Worm (Caenorhabditis elegans) whole organism, L4 larva: ENCODE measurements around the gene gly-5.

Experiments
- F44E2.7 ChIP-seq: fragments of 200-800 bp; sonication (Bioruptor generic); IDR thresholded peaks from 2 replicates; pipeline ENCODE4 v2.1.2; 2022; ENCODE audit warnings: missing genetic modification characterization, missing compliant biosample characterization
- R02D3.7 ChIP-seq: fragments of 150-350 bp; sonication (generic microtip); optimal IDR thresholded peaks from 3 replicates; lab custom pipeline; 2014; ENCODE audit warnings: missing biosample characterization, missing genetic modification characterization
- T26A8.4 ChIP-seq: fragments of 200-800 bp; sonication (Bioruptor generic); IDR thresholded peaks from 2 replicates; pipeline ENCODE4 v1.3.6; 2022; ENCODE audit warnings: missing genetic modification characterization, missing compliant biosample characterization
- Y48G9A.11 ChIP-seq: fragments of 200-800 bp; sonication (Bioruptor generic); IDR thresholded peaks from 2 replicates; pipeline ENCODE4 v1.3.6; 2022; ENCODE audit warnings: missing genetic modification reagents, missing genetic modification characterization, missing compliant biosample characterization
- ceh-32 ChIP-seq: sonication (generic microtip); optimal IDR thresholded peaks from 2 replicates; lab custom pipeline; 2016; ENCODE audit warnings: mild to moderate bottlenecking, missing genetic modification characterization, missing compliant biosample characterization; ENCODE audit not compliant: poor library complexity
- ceh-62 ChIP-seq: sonication (generic microtip); optimal IDR thresholded peaks from 2 replicates; lab custom pipeline; 2017; ENCODE audit warnings: missing biosample characterization, missing genetic modification characterization
- ces-1 ChIP-seq: fragments of 150-350 bp; sonication (generic microtip); optimal IDR thresholded peaks from 4 replicates; lab custom pipeline; 2014; ENCODE audit warnings: missing biosample characterization, missing genetic modification reagents, missing genetic modification characterization
- cey-2 ChIP-seq: sonication (generic microtip); optimal IDR thresholded peaks from 3 replicates; lab custom pipeline; 2017; ENCODE audit warnings: missing genetic modification characterization, mild to moderate bottlenecking, missing compliant biosample characterization, antibody characterized with exemption, borderline replicate concordance; ENCODE audit not compliant: insufficient read depth
- ctbp-1 ChIP-seq: fragments of 200-800 bp; sonication (Bioruptor generic); IDR thresholded peaks from 2 replicates; pipeline ENCODE4 v1.3.6; 2022; ENCODE audit warnings: missing genetic modification reagents, missing genetic modification characterization, missing compliant biosample characterization
- daf-16 ChIP-seq, 3 experiments: sonication (generic microtip); optimal IDR thresholded peaks; 2 replicates each; lab custom pipeline; 2016 to 2017; ENCODE audit warnings: missing genetic modification characterization in 3 of 3, missing genetic modification reagents in 3 of 3, mild to moderate bottlenecking in 2 of 3, missing compliant biosample characterization in 2 of 3, missing biosample characterization in 1 of 3, moderate library complexity in 1 of 3
- daf-19 ChIP-seq: fragments of 200-800 bp; sonication (Bioruptor generic); conservative IDR thresholded peaks from 2 replicates; pipeline ENCODE4 v1.3.6; 2022; ENCODE audit warnings: missing genetic modification characterization, missing compliant biosample characterization
- dmd-8 ChIP-seq: fragments of 200-800 bp; sonication (Bioruptor generic); IDR thresholded peaks from 2 replicates; pipeline ENCODE4 v1.3.6; 2022; ENCODE audit warnings: missing genetic modification characterization, missing compliant biosample characterization
- dmd-9 ChIP-seq: fragments of 200-800 bp; sonication (Bioruptor generic); IDR thresholded peaks from 2 replicates; pipeline ENCODE4 v1.3.6; 2022; ENCODE audit warnings: missing genetic modification reagents, missing genetic modification characterization, missing compliant biosample characterization
- dpl-1 ChIP-seq: fragments of 150-350 bp; optimal IDR thresholded peaks from 2 replicates; lab custom pipeline; 2014; ENCODE audit warnings: missing biosample characterization, missing genetic modification reagents, missing genetic modification characterization
- duxl-1 ChIP-seq: sonication (generic microtip); optimal IDR thresholded peaks from 2 replicates; lab custom pipeline; 2016; ENCODE audit warnings: mild to moderate bottlenecking, missing genetic modification characterization, moderate library complexity, missing compliant biosample characterization; ENCODE audit not compliant: poor library complexity
- dve-1 ChIP-seq: sonication (generic microtip); optimal IDR thresholded peaks from 2 replicates; lab custom pipeline; 2017; ENCODE audit warnings: antibody characterized with exemption, mild to moderate bottlenecking, missing genetic modification characterization, missing compliant biosample characterization; ENCODE audit not compliant: insufficient read depth
- fos-1 ChIP-seq: fragments of 150-350 bp; optimal IDR thresholded peaks from 2 replicates; lab custom pipeline; 2014; ENCODE audit warnings: missing biosample characterization, missing genetic modification characterization
- hlh-11 ChIP-seq: fragments of 200-800 bp; sonication (Bioruptor generic); optimal IDR thresholded peaks from 2 replicates; lab custom pipeline; 2018; ENCODE audit warnings: mild to moderate bottlenecking, missing genetic modification characterization, missing compliant biosample characterization
- hlh-30 ChIP-seq: sonication (generic microtip); optimal IDR thresholded peaks from 2 replicates; lab custom pipeline; 2017; ENCODE audit warnings: antibody characterized with exemption, mild to moderate bottlenecking, missing genetic modification characterization, missing compliant biosample characterization; ENCODE audit not compliant: insufficient read depth
- hmg-1.1 ChIP-seq: fragments of 200-800 bp; sonication (Bioruptor generic); IDR thresholded peaks from 2 replicates; pipeline ENCODE4 v1.3.6; 2022; ENCODE audit warnings: missing genetic modification reagents, missing genetic modification characterization, missing compliant biosample characterization
- lim-7 ChIP-seq: fragments of 200-800 bp; sonication (Bioruptor generic); IDR thresholded peaks from 2 replicates; pipeline ENCODE4 v1.3.6; 2022; ENCODE audit warnings: missing genetic modification characterization, missing compliant biosample characterization
- lin-1 ChIP-seq: fragments of 200-800 bp; sonication (Bioruptor generic); IDR thresholded peaks from 2 replicates; pipeline ENCODE4 v1.3.6; 2022; ENCODE audit warnings: missing genetic modification reagents, missing genetic modification characterization, missing compliant biosample characterization
- lin-15B ChIP-seq: fragments of 150-350 bp; sonication (generic microtip); optimal IDR thresholded peaks from 3 replicates; lab custom pipeline; 2014; ENCODE audit warnings: missing biosample characterization, missing genetic modification characterization
- lin-38 ChIP-seq: fragments of 200-800 bp; sonication (Bioruptor generic); IDR thresholded peaks from 2 replicates; pipeline ENCODE4 v1.3.6; 2022; ENCODE audit warnings: missing genetic modification reagents, missing genetic modification characterization, missing compliant biosample characterization
- lsy-2 ChIP-seq, 2 experiments: fragments of 150-350 bp in 1 of 2; sonication (generic microtip) in 1 of 2; optimal IDR thresholded peaks; 2 replicates each; lab custom pipeline; 2014 to 2017; ENCODE audit warnings: missing biosample characterization in 2 of 2, missing genetic modification characterization in 2 of 2
- mdl-1 ChIP-seq, 2 experiments: fragments of 150-350 bp in 1 of 2; sonication (generic microtip) in 1 of 2; optimal IDR thresholded peaks; 2 replicates each; lab custom pipeline; 2014 to 2017; ENCODE audit warnings: missing biosample characterization in 2 of 2, missing genetic modification characterization in 2 of 2
- mes-2 ChIP-seq: sonication (generic microtip); optimal IDR thresholded peaks from 2 replicates; lab custom pipeline; 2016; ENCODE audit warnings: missing genotype, mild to moderate bottlenecking, missing genetic modification characterization, missing compliant biosample characterization; ENCODE audit not compliant: poor library complexity, severe bottlenecking
- mxl-3 ChIP-seq: fragments of 200-800 bp; sonication (Bioruptor generic); optimal IDR thresholded peaks from 2 replicates; lab custom pipeline; 2018; ENCODE audit warnings: mild to moderate bottlenecking, missing genetic modification characterization, missing compliant biosample characterization
- nhr-10 ChIP-seq: fragments of 150-350 bp; optimal IDR thresholded peaks from 2 replicates; lab custom pipeline; 2014; ENCODE audit warnings: missing biosample characterization, missing genetic modification characterization
- nhr-11 ChIP-seq: fragments of 150-350 bp; optimal IDR thresholded peaks from 2 replicates; lab custom pipeline; 2014; ENCODE audit warnings: missing biosample characterization, missing genetic modification characterization
- nhr-111 ChIP-seq: fragments of 200-800 bp; sonication (Bioruptor generic); optimal IDR thresholded peaks from 2 replicates; lab custom pipeline; 2018; ENCODE audit warnings: mild to moderate bottlenecking, missing genetic modification characterization, missing compliant biosample characterization
- nhr-28 ChIP-seq: fragments of 150-350 bp; optimal IDR thresholded peaks from 2 replicates; lab custom pipeline; 2014; ENCODE audit warnings: missing biosample characterization, missing genetic modification characterization
- nhr-48 ChIP-seq: sonication (generic microtip); optimal IDR thresholded peaks from 2 replicates; lab custom pipeline; 2016; ENCODE audit warnings: mild to moderate bottlenecking, missing genetic modification characterization, missing compliant biosample characterization
- nhr-76 ChIP-seq: fragments of 150-350 bp; optimal IDR thresholded peaks from 2 replicates; lab custom pipeline; 2014; ENCODE audit warnings: missing biosample characterization, missing genetic modification characterization
- pha-4 ChIP-seq, 2 experiments: fragments of 150-350 bp in 1 of 2; fragments of 200-800 bp in 1 of 2; sonication (Bioruptor generic) in 1 of 2; IDR thresholded peaks in 1 of 2; optimal IDR thresholded peaks in 1 of 2; 2 replicates each; pipeline versions ENCODE4 v1.3.6 to Lab custom; 2014 to 2022; ENCODE audit warnings: missing genetic modification characterization in 2 of 2, missing genetic modification reagents in 2 of 2, missing biosample characterization in 1 of 2, missing compliant biosample characterization in 1 of 2
- pqm-1 ChIP-seq: sonication (generic microtip); optimal IDR thresholded peaks from 2 replicates; lab custom pipeline; 2017; ENCODE audit warnings: missing biosample characterization, missing genetic modification characterization
- skn-1 ChIP-seq: fragments of 150-350 bp; optimal IDR thresholded peaks from 2 replicates; lab custom pipeline; 2014; ENCODE audit warnings: missing biosample characterization, missing genetic modification characterization
- snpc-1.2 ChIP-seq: fragments of 200-800 bp; sonication (Bioruptor generic); IDR thresholded peaks from 2 replicates; pipeline ENCODE4 v1.3.6; 2022; ENCODE audit warnings: missing genetic modification reagents, missing genetic modification characterization, missing compliant biosample characterization
- unc-62 ChIP-seq, 3 experiments: fragments of 150-350 bp in 1 of 3; sonication (generic microtip); optimal IDR thresholded peaks in 2 of 3; peaks in 1 of 3; 1 replicate in 1 of 3; 2 replicates in 2 of 3; lab custom pipeline; 2014 to 2017; ENCODE audit warnings: missing biosample characterization in 3 of 3, missing genetic modification characterization in 3 of 3, missing genetic modification reagents in 3 of 3, missing genotype in 1 of 3
- zfp-2 ChIP-seq: sonication (generic microtip); optimal IDR thresholded peaks from 2 replicates; lab custom pipeline; 2016; ENCODE audit warnings: mild to moderate bottlenecking, missing genetic modification characterization, missing compliant biosample characterization
- zip-11 ChIP-seq: fragments of 200-800 bp; sonication (Bioruptor generic); IDR thresholded peaks from 2 replicates; pipeline ENCODE4 v1.3.6; 2022; ENCODE audit warnings: missing genetic modification characterization, missing compliant biosample characterization
- zip-2 ChIP-seq: fragments of 150-350 bp; optimal IDR thresholded peaks from 2 replicates; lab custom pipeline; 2014; ENCODE audit warnings: missing biosample characterization, missing genetic modification characterization

gly-5 gene

DNA sequence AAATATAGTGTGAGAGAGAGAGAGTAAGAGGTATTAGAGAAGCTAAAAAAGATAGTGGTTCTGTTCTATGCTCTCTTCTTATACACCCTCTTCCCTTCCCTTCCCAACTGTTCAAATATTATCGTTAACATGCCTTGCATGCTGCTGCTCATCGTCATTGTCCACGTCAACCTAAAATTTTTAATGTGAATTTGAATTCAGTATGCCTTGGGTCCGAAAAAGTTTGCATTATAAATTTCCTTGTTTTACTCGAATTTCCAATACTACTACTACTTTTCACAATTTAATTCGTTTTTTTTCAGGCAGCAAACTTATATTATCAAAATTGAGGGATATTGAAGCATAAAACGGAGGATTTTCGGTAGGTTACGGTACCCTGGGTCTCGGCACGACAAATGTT lies at the start of gene gly-5:
gly-5 (plus strand) TSS at position 301 of the 400 bp plus-strand sequence.
- TF ChIP-seq F44E2.7 (no peak), dmd-9 (GFP tag; lab: Robert Waterston, UW) (no peak), pqm-1 (tag; lab: Kevin White, UChicago) (peak; percentile 16), hmg-1.1 (no peak), mxl-3 (no peak), nhr-10 (no peak), R02D3.7 (tag; lab: Kevin White, UChicago) (no peak), mdl-1 (tag; optimal IDR thresholded peaks at IDR 0.05; lab: Kevin White, UChicago) (no peak), skn-1 (tag; lab: Kevin White, UChicago) (no peak), daf-16 (GFP tag; optimal IDR thresholded peaks at IDR 0.05; lab: Kevin White, UChicago) (no peak), daf-16 (tag; optimal IDR thresholded peaks at IDR 0.05; lab: Kevin White, UChicago) (peak; percentile 46), ces-1 (no peak), nhr-48 (tag; lab: Kevin White, UChicago) (no peak)

DNA sequence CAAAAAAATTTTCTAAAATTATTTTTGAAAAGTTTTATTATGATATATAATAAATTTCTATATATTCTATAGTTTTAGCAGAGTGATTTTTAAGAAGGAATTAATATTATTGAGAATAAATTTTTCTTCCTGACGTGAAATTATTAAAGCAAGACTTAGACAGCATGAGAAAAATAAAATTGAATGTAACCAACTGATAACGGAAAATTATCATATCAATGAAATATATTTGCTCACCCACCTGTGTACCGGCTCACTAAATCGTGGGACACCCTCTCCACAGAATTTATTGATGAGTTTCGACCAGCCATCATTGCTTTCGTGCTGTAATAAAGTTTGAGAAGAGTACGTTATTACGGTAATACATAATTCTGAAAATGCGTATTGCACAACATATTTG lies 47.9 kb upstream of the gly-5 start, which contains the start of gene bre-2:
bre-2 (minus strand) TSS at position 326 of the 400 bp plus-strand sequence.
- TF ChIP-seq daf-16 (GFP tag; optimal IDR thresholded peaks at IDR 0.05; lab: Kevin White, UChicago) (no peak), daf-16 (tag; optimal IDR thresholded peaks at IDR 0.05; lab: Kevin White, UChicago) (peak; percentile 62), pqm-1 (tag; lab: Kevin White, UChicago) (peak; percentile 34), dmd-9 (GFP tag; lab: Robert Waterston, UW) (no peak), zfp-2 (no peak)

DNA sequence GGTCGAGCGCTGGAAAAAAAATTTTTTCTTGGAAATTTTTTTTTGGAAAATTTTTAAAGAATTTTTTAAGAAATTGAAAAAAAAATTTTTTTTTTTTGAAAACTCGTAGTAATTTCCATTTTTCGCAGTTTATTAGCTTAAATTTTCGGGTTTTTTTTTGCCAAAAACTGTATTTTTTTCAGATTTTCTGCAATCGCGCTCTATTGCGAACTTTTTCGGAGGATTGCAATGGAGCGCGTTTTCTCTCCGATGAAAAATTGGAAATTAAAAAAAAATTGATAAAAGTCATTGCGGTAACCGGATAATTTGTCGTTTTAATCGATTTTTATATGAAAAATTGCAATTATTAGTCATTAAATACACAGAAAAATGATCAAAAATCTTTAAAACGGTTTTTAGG lies 35.4 kb upstream of the gly-5 start:
- TF ChIP-seq dmd-8 (no peak), lin-38 (GFP tag; lab: Robert Waterston, UW) (peak; percentile 79)
- TF ChIP-seq, all 104 proteins: peak for 1

DNA sequence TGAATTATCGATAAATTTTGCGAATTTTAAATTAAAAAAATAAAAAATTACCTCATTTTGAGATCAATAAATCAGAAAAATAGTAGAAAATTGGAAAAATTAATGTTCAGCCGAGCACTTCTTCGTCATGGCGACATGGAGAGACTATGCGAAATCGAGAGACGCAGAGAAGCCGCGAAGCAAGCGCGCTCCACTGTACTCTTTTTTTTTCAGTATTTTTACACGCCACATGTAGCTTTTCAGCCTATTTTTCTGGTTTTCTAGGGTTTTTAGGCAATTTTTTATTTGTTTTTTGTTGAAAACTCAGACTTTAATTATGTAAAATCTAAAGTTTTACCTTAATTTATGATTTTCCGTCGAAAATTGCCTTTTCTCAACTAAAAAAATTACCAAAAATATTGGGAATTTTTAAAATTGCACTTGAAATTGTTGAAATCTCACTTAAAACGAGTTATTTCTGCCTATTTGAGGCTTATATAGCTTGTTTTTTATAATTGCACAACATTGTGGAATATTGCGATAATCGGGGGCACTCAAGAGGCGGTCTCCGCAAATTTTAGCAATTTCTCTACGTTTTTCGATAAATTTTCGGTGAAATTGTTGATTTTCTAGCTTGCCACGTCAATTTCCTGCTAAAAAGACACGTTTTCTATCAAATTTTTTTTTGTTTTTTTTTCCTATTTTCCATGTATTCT lies 34.3 kb upstream of the gly-5 start, which contains the start of gene Y39E4B.10:
Y39E4B.10 (minus strand) TSS at position 162 of the 695 bp plus-strand sequence.
- peak; percentile 55 for TF ChIP-seq dpl-1 (GFP tag; lab: Kevin White, UChicago)
- no peak for TF ChIP-seq pha-4 (GFP tag; IDR thresholded peaks at IDR 0.05; lab: Robert Waterston, UW)
- no peak for TF ChIP-seq pha-4 (tag; optimal IDR thresholded peaks at IDR 0.05; lab: Kevin White, UChicago)
- TF ChIP-seq Y48G9A.11 (GFP tag; lab: Robert Waterston, UW): no peak
- no peak for TF ChIP-seq lin-15B (tag; lab: Kevin White, UChicago)
- TF ChIP-seq lin-1 (GFP tag; lab: Robert Waterston, UW): no peak
- no peak for TF ChIP-seq ceh-32
- peak; percentile 94 for TF ChIP-seq lin-38 (GFP tag; lab: Robert Waterston, UW)
- TF ChIP-seq fos-1 (tag; lab: Kevin White, UChicago): no peak
- TF ChIP-seq ceh-62 (tag; lab: Kevin White, UChicago): no peak
- TF ChIP-seq daf-19 (GFP tag; lab: Robert Waterston, UW): no peak
- no peak for TF ChIP-seq nhr-11 (tag; lab: Kevin White, UChicago)
- TF ChIP-seq nhr-111 (GFP tag; lab: Kevin White, UChicago): no peak
- TF ChIP-seq nhr-76 (tag; lab: Kevin White, UChicago): no peak
- TF ChIP-seq zip-2 (tag; lab: Kevin White, UChicago): peak; percentile 94
- TF ChIP-seq mes-2 (tag; lab: Kevin White, UChicago): peak; percentile 56
- TF ChIP-seq snpc-1.2: no peak
- peak in 1 of 2 experiments; percentile 72 for TF ChIP-seq unc-62 (GFP tag; optimal IDR thresholded peaks at IDR 0.05 in 1 of 2; lab: Kevin White, UChicago)
- TF ChIP-seq unc-62 (tag; optimal IDR thresholded peaks at IDR 0.05; lab: Kevin White, UChicago): no peak
- TF ChIP-seq zfp-2: no peak
- TF ChIP-seq nhr-28 (tag; lab: Kevin White, UChicago): peak; percentile 16
- TF ChIP-seq dve-1: peak; percentile 17
- peak; percentile 29 for TF ChIP-seq hlh-30 (tag; lab: Kevin White, UChicago)
- TF ChIP-seq duxl-1: no peak
- TF ChIP-seq hlh-11: no peak
- TF ChIP-seq lim-7: no peak
- TF ChIP-seq cey-2 (tag; lab: Kevin White, UChicago): no peak
- TF ChIP-seq ctbp-1 (GFP tag; lab: Robert Waterston, UW): no peak
- peak in 1 of 2 experiments; percentile 61 for TF ChIP-seq lsy-2 (tag; optimal IDR thresholded peaks at IDR 0.05; lab: Kevin White, UChicago)
- no peak for TF ChIP-seq T26A8.4 (GFP tag; lab: Robert Waterston, UW)
- no peak for TF ChIP-seq zip-11
